Worm (Caenorhabditis elegans) whole organism, young adult: ENCODE results near the gene col-163.

Experiments
- B0019.2 ChIP-seq: fragments of 200-800 bp; sonication (Bioruptor generic); conservative IDR thresholded peaks from 2 replicates; pipeline ENCODE4 v1.3.6; 2022; ENCODE audit warnings: missing genetic modification reagents, missing genetic modification characterization, missing compliant biosample characterization
- B0035.1 ChIP-seq: sonication (generic microtip); optimal IDR thresholded peaks from 2 replicates; lab custom pipeline; 2016; ENCODE audit warnings: missing genetic modification characterization, mild to moderate bottlenecking, missing compliant biosample characterization, missing genotype, missing genetic modification reagents
- B0261.1 ChIP-seq: sonication (generic microtip); optimal IDR thresholded peaks from 2 replicates; lab custom pipeline; 2016; ENCODE audit warnings: mild to moderate bottlenecking, missing genetic modification characterization, moderate library complexity, missing compliant biosample characterization
- B0336.3 ChIP-seq: fragments of 200-800 bp; sonication (Bioruptor generic); IDR thresholded peaks from 2 replicates; pipeline ENCODE4 v1.3.6; 2022; ENCODE audit warnings: missing genetic modification characterization, missing compliant biosample characterization
- C17E4.6 ChIP-seq: fragments of 200-800 bp; sonication (Bioruptor generic); IDR thresholded peaks from 2 replicates; pipeline ENCODE4 v1.3.6; 2022; ENCODE audit warnings: missing genetic modification reagents, missing genetic modification characterization, missing compliant biosample characterization
- F23B12.7 ChIP-seq: sonication (generic microtip); optimal IDR thresholded peaks from 2 replicates; lab custom pipeline; 2017; ENCODE audit warnings: missing genetic modification characterization, mild to moderate bottlenecking, missing compliant biosample characterization, antibody characterized with exemption, moderate library complexity; ENCODE audit not compliant: insufficient read depth
- F39B2.1 ChIP-seq: fragments of 200-800 bp; sonication (Bioruptor generic); IDR thresholded peaks from 2 replicates; pipeline ENCODE4 v1.3.6; 2022; ENCODE audit warnings: missing genetic modification reagents, missing genetic modification characterization, missing compliant biosample characterization
- F49E8.2 ChIP-seq: sonication (generic microtip); optimal IDR thresholded peaks from 3 replicates; lab custom pipeline; 2017; ENCODE audit warnings: missing genetic modification characterization, mild to moderate bottlenecking, missing compliant biosample characterization, antibody characterized with exemption, moderate library complexity; ENCODE audit not compliant: insufficient read depth
- F55B11.4 ChIP-seq: sonication (generic microtip); optimal IDR thresholded peaks from 2 replicates; lab custom pipeline; 2016; ENCODE audit warnings: missing compliant biosample characterization, missing genetic modification characterization, borderline replicate concordance; ENCODE audit not compliant: insufficient read depth
- T26A5.8 ChIP-seq: sonication (generic microtip); optimal IDR thresholded peaks from 2 replicates; lab custom pipeline; 2016; ENCODE audit warnings: missing genetic modification characterization, missing compliant biosample characterization
- Y53G8AR.9 ChIP-seq: fragments of 200-800 bp; sonication (Bioruptor generic); conservative IDR thresholded peaks from 2 replicates; pipeline ENCODE4 v1.3.6; 2022; ENCODE audit warnings: missing genetic modification reagents, missing genetic modification characterization, missing compliant biosample characterization
- akir-1 ChIP-seq: fragments of 200-800 bp; sonication (Bioruptor generic); optimal IDR thresholded peaks from 2 replicates; lab custom pipeline; 2018; ENCODE audit warnings: mild to moderate bottlenecking, missing genetic modification characterization, moderate library complexity, missing compliant biosample characterization
- aptf-2 ChIP-seq: fragments of 200-800 bp; sonication (Bioruptor generic); conservative IDR thresholded peaks from 2 replicates; pipeline ENCODE4 v1.3.6; 2022; ENCODE audit warnings: missing genetic modification reagents, missing genetic modification characterization, missing compliant biosample characterization
- aptf-3 ChIP-seq: fragments of 200-800 bp; sonication (Bioruptor generic); IDR thresholded peaks from 2 replicates; pipeline ENCODE4 v1.3.6; 2022; ENCODE audit warnings: missing genetic modification characterization, missing compliant biosample characterization
- atf-7 ChIP-seq: sonication (generic microtip); optimal IDR thresholded peaks from 2 replicates; lab custom pipeline; 2017; ENCODE audit warnings: mild to moderate bottlenecking, missing genetic modification characterization, missing compliant biosample characterization
- attf-5 ChIP-seq: fragments of 200-800 bp; sonication (Bioruptor generic); optimal IDR thresholded peaks from 2 replicates; lab custom pipeline; 2018; ENCODE audit warnings: mild to moderate bottlenecking, missing genetic modification characterization, missing compliant biosample characterization
- attf-6 ChIP-seq: fragments of 200-800 bp; sonication (Bioruptor generic); IDR thresholded peaks from 2 replicates; pipeline ENCODE4 v1.3.6; 2022; ENCODE audit warnings: missing genetic modification reagents, missing genetic modification characterization, missing compliant biosample characterization
- ccch-3 ChIP-seq: fragments of 200-800 bp; sonication (Bioruptor generic); optimal IDR thresholded peaks from 2 replicates; lab custom pipeline; 2018; ENCODE audit warnings: mild to moderate bottlenecking, missing genetic modification characterization, missing compliant biosample characterization
- cebp-1 ChIP-seq, 2 experiments: fragments of 200-800 bp in 1 of 2; sonication (Bioruptor generic) in 1 of 2; sonication (generic microtip) in 1 of 2; IDR thresholded peaks in 1 of 2; optimal IDR thresholded peaks in 1 of 2; 2 replicates each; pipeline versions ENCODE4 v1.3.6 to Lab custom; 2017 to 2022; ENCODE audit warnings: missing compliant biosample characterization in 2 of 2, missing genetic modification characterization in 2 of 2, mild to moderate bottlenecking in 1 of 2, missing genetic modification reagents in 1 of 2, moderate library complexity in 1 of 2
- chd-7 ChIP-seq: sonication (generic microtip); optimal IDR thresholded peaks from 2 replicates; lab custom pipeline; 2016; ENCODE audit warnings: mild to moderate bottlenecking, missing genetic modification characterization, moderate library complexity, missing compliant biosample characterization
- egl-18 ChIP-seq: fragments of 200-800 bp; sonication (Bioruptor generic); IDR thresholded peaks from 2 replicates; pipeline ENCODE4 v1.3.6; 2022; ENCODE audit warnings: missing genetic modification reagents, missing genetic modification characterization, missing compliant biosample characterization
- egl-44 ChIP-seq: fragments of 200-800 bp; sonication (Bioruptor generic); IDR thresholded peaks from 2 replicates; pipeline ENCODE4 v1.3.6; 2022; ENCODE audit warnings: missing genetic modification reagents, missing genetic modification characterization, missing compliant biosample characterization
- hlh-26 ChIP-seq: fragments of 200-800 bp; sonication (Bioruptor generic); conservative IDR thresholded peaks from 2 replicates; pipeline ENCODE4 v1.3.6; 2022; ENCODE audit warnings: missing genetic modification reagents, missing genetic modification characterization, missing compliant biosample characterization
- hmg-1.2 ChIP-seq: fragments of 200-800 bp; sonication (Bioruptor generic); IDR thresholded peaks from 2 replicates; pipeline ENCODE4 v1.3.6; 2022; ENCODE audit warnings: missing genetic modification reagents, missing genetic modification characterization, missing compliant biosample characterization
- hmg-20 ChIP-seq: fragments of 200-800 bp; sonication (Bioruptor generic); IDR thresholded peaks from 2 replicates; pipeline ENCODE4 v1.3.6; 2022; ENCODE audit warnings: missing genetic modification reagents, missing genetic modification characterization, missing compliant biosample characterization
- hrde-1 ChIP-seq: sonication (generic microtip); optimal IDR thresholded peaks from 2 replicates; lab custom pipeline; 2016; ENCODE audit warnings: missing genetic modification characterization, mild to moderate bottlenecking, missing compliant biosample characterization, moderate library complexity, missing genotype, missing genetic modification reagents, borderline replicate concordance
- hsf-1 ChIP-seq: fragments of 200-800 bp; sonication (Bioruptor generic); IDR thresholded peaks from 2 replicates; pipeline ENCODE4 v1.3.6; 2022; ENCODE audit warnings: missing genetic modification reagents, missing genetic modification characterization, missing compliant biosample characterization
- lag-1 ChIP-seq: fragments of 200-800 bp; sonication (Bioruptor generic); IDR thresholded peaks from 2 replicates; pipeline ENCODE4 v1.3.6; 2022; ENCODE audit warnings: missing genetic modification reagents, missing genetic modification characterization, missing compliant biosample characterization
- lin-54 ChIP-seq: fragments of 200-800 bp; sonication (Bioruptor generic); optimal IDR thresholded peaks from 2 replicates; lab custom pipeline; 2018; ENCODE audit warnings: mild to moderate bottlenecking, missing genetic modification characterization, missing compliant biosample characterization
- lir-1 ChIP-seq: fragments of 200-800 bp; sonication (Bioruptor generic); conservative IDR thresholded peaks from 2 replicates; pipeline ENCODE4 v1.3.6; 2022; ENCODE audit warnings: missing genetic modification reagents, missing genetic modification characterization, missing compliant biosample characterization
- lsl-1 ChIP-seq: fragments of 200-800 bp; sonication (Bioruptor generic); optimal IDR thresholded peaks from 2 replicates; lab custom pipeline; 2018; ENCODE audit warnings: mild to moderate bottlenecking, missing genetic modification characterization, moderate library complexity, missing compliant biosample characterization
- lsy-27 ChIP-seq: sonication (generic microtip); optimal IDR thresholded peaks from 2 replicates; lab custom pipeline; 2017; ENCODE audit warnings: missing genetic modification characterization, mild to moderate bottlenecking, missing compliant biosample characterization, antibody characterized with exemption, missing genotype, borderline replicate concordance; ENCODE audit not compliant: insufficient read depth
- madf-10 ChIP-seq: sonication (generic microtip); optimal IDR thresholded peaks from 2 replicates; lab custom pipeline; 2016; ENCODE audit warnings: mild to moderate bottlenecking, missing genetic modification characterization, missing compliant biosample characterization
- madf-8 ChIP-seq: fragments of 200-800 bp; sonication (Bioruptor generic); conservative IDR thresholded peaks from 2 replicates; pipeline ENCODE4 v1.3.6; 2022; ENCODE audit warnings: missing genetic modification reagents, missing genetic modification characterization, missing compliant biosample characterization
- mel-28 ChIP-seq: sonication (generic microtip); optimal IDR thresholded peaks from 2 replicates; lab custom pipeline; 2016; ENCODE audit warnings: borderline replicate concordance, mild to moderate bottlenecking, missing genetic modification characterization, missing compliant biosample characterization
- nfyb-1 ChIP-seq: fragments of 200-800 bp; sonication (Bioruptor generic); IDR thresholded peaks from 2 replicates; pipeline ENCODE4 v1.3.6; 2022; ENCODE audit warnings: missing genetic modification reagents, missing genetic modification characterization, missing compliant biosample characterization
- pbrm-1 ChIP-seq: fragments of 200-800 bp; sonication (Bioruptor generic); IDR thresholded peaks from 2 replicates; pipeline ENCODE4 v1.3.6; 2022; ENCODE audit warnings: missing genetic modification reagents, missing genetic modification characterization, missing compliant biosample characterization
- rec-8 ChIP-seq, 2 experiments: sonication (generic microtip); optimal IDR thresholded peaks; 2 replicates each; lab custom pipeline; 2016; ENCODE audit warnings: mild to moderate bottlenecking in 2 of 2, missing genetic modification characterization in 2 of 2, missing genetic modification reagents in 2 of 2, missing genotype in 2 of 2, missing biosample characterization in 1 of 2, missing compliant biosample characterization in 1 of 2, moderate library complexity in 1 of 2
- snpc-1.3 ChIP-seq: sonication (generic microtip); optimal IDR thresholded peaks from 2 replicates; lab custom pipeline; 2017; ENCODE audit warnings: missing genetic modification characterization, mild to moderate bottlenecking, missing compliant biosample characterization, antibody characterized with exemption, moderate library complexity, missing genotype, missing genetic modification reagents; ENCODE audit not compliant: insufficient read depth
- snpc-3.4 ChIP-seq: sonication (generic microtip); optimal IDR thresholded peaks from 2 replicates; lab custom pipeline; 2017; ENCODE audit warnings: missing genetic modification characterization, mild to moderate bottlenecking, missing compliant biosample characterization, antibody characterized with exemption, moderate library complexity, missing genotype, missing genetic modification reagents
- somi-1 ChIP-seq: fragments of 200-800 bp; sonication (Bioruptor generic); optimal IDR thresholded peaks from 2 replicates; lab custom pipeline; 2018; ENCODE audit warnings: mild to moderate bottlenecking, missing genetic modification characterization, missing compliant biosample characterization
- sptf-2 ChIP-seq: fragments of 200-800 bp; sonication (Bioruptor generic); optimal IDR thresholded peaks from 2 replicates; lab custom pipeline; 2018; ENCODE audit warnings: mild to moderate bottlenecking, missing genetic modification characterization, missing compliant biosample characterization
- tbp1 ChIP-seq: fragments of 200-800 bp; sonication (Bioruptor generic); optimal IDR thresholded peaks from 2 replicates; lab custom pipeline; 2018; ENCODE audit warnings: mild to moderate bottlenecking, missing genetic modification characterization, missing compliant biosample characterization
- zfh-2 ChIP-seq: fragments of 200-800 bp; sonication (Bioruptor generic); conservative IDR thresholded peaks from 2 replicates; pipeline ENCODE4 v1.3.6; 2022; ENCODE audit warnings: missing genetic modification reagents, missing genetic modification characterization, missing compliant biosample characterization
- ztf-3 ChIP-seq: fragments of 200-800 bp; sonication (Bioruptor generic); optimal IDR thresholded peaks from 2 replicates; lab custom pipeline; 2018; ENCODE audit warnings: mild to moderate bottlenecking, missing genetic modification characterization, missing compliant biosample characterization

Gene col-163

ce11 chrV:20580511-20581040 lies 19.3 kb upstream of the col-163 start, which contains the start of gene F26F2.7 (continued):
- TF ChIP-seq madf-10 (tag; lab: Kevin White, UChicago) = peak; percentile 78
- peak; percentile 37 for TF ChIP-seq sptf-2
- peak; percentile 93 for TF ChIP-seq pbrm-1
- 0 out of 2 replicates have a peak, but pooled peaks have one; percentile 20 for TF ChIP-seq B0019.2 (GFP tag; lab: Robert Waterston, UW)
- TF ChIP-seq egl-44 = no peak
- no peak for TF ChIP-seq hlh-26
- TF ChIP-seq nfyb-1 (GFP tag; lab: Robert Waterston, UW) = no peak; the same call in 1 of the 2 replicates
- peak; percentile 79 for TF ChIP-seq attf-6 (GFP tag; lab: Robert Waterston, UW)
- peak; percentile 25 for TF ChIP-seq B0261.1 (tag; lab: Kevin White, UChicago)
- TF ChIP-seq B0035.1 (tag; lab: Kevin White, UChicago) = peak; percentile 56
- TF ChIP-seq lin-54 = peak; percentile 88
- no peak for TF ChIP-seq lsy-27 (tag; lab: Kevin White, UChicago)
- TF ChIP-seq hmg-1.2 (GFP tag; lab: Robert Waterston, UW) = peak; percentile 71
- no peak for TF ChIP-seq F39B2.1 (GFP tag; lab: Robert Waterston, UW)
- TF ChIP-seq ztf-3 = no peak
- TF ChIP-seq egl-18 (GFP tag; lab: Robert Waterston, UW) = no peak
- TF ChIP-seq aptf-3 (GFP tag; lab: Robert Waterston, UW) = no peak
- TF ChIP-seq F55B11.4 = no peak
- peak; percentile 92 for TF ChIP-seq attf-5
- TF ChIP-seq cebp-1 (GFP tag; IDR thresholded peaks at IDR 0.05; lab: Robert Waterston, UW) = 0 out of 2 replicates have a peak, but pooled peaks have one; percentile 37
- peak; percentile 89 for TF ChIP-seq cebp-1 (tag; optimal IDR thresholded peaks at IDR 0.05; lab: Kevin White, UChicago)
- no peak for TF ChIP-seq F49E8.2 (tag; lab: Kevin White, UChicago)
- no peak for TF ChIP-seq hsf-1 (GFP tag; lab: Robert Waterston, UW)
- TF ChIP-seq snpc-1.3 (tag; lab: Kevin White, UChicago) = peak; percentile 44
- TF ChIP-seq tbp1 (GFP tag; lab: Kevin White, UChicago) = peak; percentile 72
- no peak for TF ChIP-seq rec-8 (tag; optimal IDR thresholded peaks at IDR 0.05; lab: Kevin White, UChicago)
- peak; percentile 88 for TF ChIP-seq Y53G8AR.9
- TF ChIP-seq mel-28 (tag; lab: Kevin White, UChicago) = no peak
- TF ChIP-seq ccch-3 = no peak
- peak; percentile 80 for TF ChIP-seq zfh-2 (GFP tag; lab: Robert Waterston, UW)
- peak; percentile 29 for TF ChIP-seq somi-1 (GFP tag; lab: Kevin White, UChicago)
- peak; percentile 44 for TF ChIP-seq F23B12.7
- TF ChIP-seq aptf-2 (GFP tag; lab: Robert Waterston, UW) = no peak
- TF ChIP-seq hmg-20 (GFP tag; lab: Robert Waterston, UW) = peak; percentile 79
- no peak for TF ChIP-seq hrde-1 (tag; lab: Kevin White, UChicago)
- TF ChIP-seq madf-8 = peak; percentile 99
- TF ChIP-seq C17E4.6 (GFP tag; lab: Robert Waterston, UW) = peak; percentile 50; the same call in 1 of the 2 replicates
- TF ChIP-seq snpc-3.4 = peak; percentile 50
- peak; percentile 94 for TF ChIP-seq lsl-1 (GFP tag; lab: Kevin White, UChicago)
- TF ChIP-seq atf-7 (tag; lab: Kevin White, UChicago) = peak; percentile 83
- peak; percentile 97 for TF ChIP-seq B0336.3 (GFP tag; lab: Robert Waterston, UW)
- TF ChIP-seq T26A5.8 (tag; lab: Kevin White, UChicago) = no peak
- no peak for TF ChIP-seq akir-1
- peak; percentile 80; the same call in 1 of the 2 replicates for TF ChIP-seq lir-1 (GFP tag; lab: Robert Waterston, UW)
- peak; percentile 34 for TF ChIP-seq chd-7 (tag; lab: Kevin White, UChicago)
- TF ChIP-seq lag-1 (GFP tag; lab: Robert Waterston, UW) = no peak
